Fruit fly (Drosophila melanogaster) whole organism, embryonic: ENCODE measurements around the gene Arr1.
A peak's percentile ranks its signal among the peaks of the same experiment; 100 is the strongest.

Source experiments
- B-H2 ChIP-seq: fragments of 200-800 bp; sonication (Bioruptor generic); optimal IDR thresholded peaks from 2 replicates; lab custom pipeline; 2018; ENCODE audit warnings: missing biosample characterization, mild to moderate bottlenecking, missing genetic modification characterization
- Bdp1 ChIP-seq: fragments of 200-800 bp; sonication (Bioruptor generic); optimal IDR thresholded peaks from 3 replicates; lab custom pipeline; 2016; ENCODE audit warnings: missing biosample characterization, missing genetic modification characterization
- Bgb ChIP-seq: fragments of 200-800 bp; sonication (Bioruptor generic); IDR thresholded peaks from 2 replicates; pipeline ENCODE4 v1.3.6; 2022; ENCODE audit warnings: missing biosample characterization, missing genetic modification characterization; ENCODE audit not compliant: partially characterized antibody
- CG10147 ChIP-seq: fragments of 200-800 bp; sonication (Bioruptor generic); optimal IDR thresholded peaks from 2 replicates; lab custom pipeline; 2019; ENCODE audit warnings: missing biosample characterization, mild to moderate bottlenecking, missing genetic modification characterization, moderate library complexity
- CG11504 ChIP-seq: fragments of 200-800 bp; sonication (Bioruptor generic); optimal IDR thresholded peaks from 3 replicates; lab custom pipeline; 2019; ENCODE audit warnings: missing biosample characterization, mild to moderate bottlenecking, missing genetic modification characterization, moderate library complexity
- CG12299 ChIP-seq: fragments of 200-800 bp; sonication (Bioruptor generic); optimal IDR thresholded peaks from 2 replicates; lab custom pipeline; 2018; ENCODE audit warnings: missing biosample characterization, mild to moderate bottlenecking, missing genetic modification characterization
- CG12659 ChIP-seq: fragments of 200-800 bp; sonication (Bioruptor generic); optimal IDR thresholded peaks from 3 replicates; lab custom pipeline; 2017; ENCODE audit warnings: mild to moderate bottlenecking, missing biosample characterization, missing genetic modification reagents, missing genetic modification characterization
- CG16779 ChIP-seq: fragments of 200-800 bp; sonication (Bioruptor generic); IDR thresholded peaks from 2 replicates; pipeline ENCODE4 v1.3.6; 2022; ENCODE audit warnings: missing biosample characterization, missing genetic modification characterization
- CG2120 ChIP-seq: fragments of 200-800 bp; sonication (Bioruptor generic); optimal IDR thresholded peaks from 3 replicates; lab custom pipeline; 2016; ENCODE audit warnings: missing biosample characterization, missing genetic modification characterization
- CG30403 ChIP-seq: fragments of 200-800 bp; sonication (Bioruptor generic); optimal IDR thresholded peaks from 3 replicates; lab custom pipeline; 2016; ENCODE audit warnings: missing biosample characterization, missing genetic modification characterization
- CG31365 ChIP-seq: fragments of 200-800 bp; sonication (Bioruptor generic); optimal IDR thresholded peaks from 2 replicates; lab custom pipeline; 2018; ENCODE audit warnings: missing biosample characterization, mild to moderate bottlenecking, missing genetic modification characterization
- CG3281 ChIP-seq: fragments of 200-800 bp; sonication (Bioruptor generic); optimal IDR thresholded peaks from 3 replicates; lab custom pipeline; 2017; ENCODE audit warnings: missing biosample characterization, mild to moderate bottlenecking, missing genetic modification characterization
- CG4282 ChIP-seq: fragments of 200-800 bp; sonication (Bioruptor generic); optimal IDR thresholded peaks from 2 replicates; lab custom pipeline; 2016; ENCODE audit warnings: missing biosample characterization, missing genetic modification characterization
- CG4424 ChIP-seq: fragments of 200-800 bp; sonication (Bioruptor generic); optimal IDR thresholded peaks from 3 replicates; lab custom pipeline; 2016; ENCODE audit warnings: missing biosample characterization, missing genetic modification characterization
- CG5180 ChIP-seq: fragments of 200-800 bp; sonication (Bioruptor generic); optimal IDR thresholded peaks from 3 replicates; lab custom pipeline; 2017; ENCODE audit warnings: missing biosample characterization, missing genetic modification characterization, mild to moderate bottlenecking, moderate library complexity, missing genetic modification reagents
- CG6175 ChIP-seq: fragments of 200-800 bp; sonication (Bioruptor generic); IDR thresholded peaks from 3 replicates; pipeline ENCODE4 v1.3.6; 2022; ENCODE audit warnings: missing biosample characterization, missing genetic modification characterization
- CG6689 ChIP-seq: fragments of 200-800 bp; sonication (Bioruptor generic); IDR thresholded peaks from 2 replicates; pipeline ENCODE4 v1.3.6; 2022; ENCODE audit warnings: missing biosample characterization, missing genetic modification characterization
- CG6854 ChIP-seq: fragments of 200-800 bp; sonication (Bioruptor generic); optimal IDR thresholded peaks from 3 replicates; lab custom pipeline; 2017; ENCODE audit warnings: missing biosample characterization, mild to moderate bottlenecking, missing genetic modification characterization
- CG7745 ChIP-seq: fragments of 200-800 bp; sonication (Bioruptor generic); optimal IDR thresholded peaks from 2 replicates; lab custom pipeline; 2018; ENCODE audit warnings: missing biosample characterization, mild to moderate bottlenecking, missing genetic modification characterization, moderate library complexity
- CG9437 ChIP-seq: fragments of 200-800 bp; sonication (Bioruptor generic); optimal IDR thresholded peaks from 2 replicates; lab custom pipeline; 2018; ENCODE audit warnings: missing biosample characterization, mild to moderate bottlenecking, missing genetic modification characterization
- CG9817 ChIP-seq: fragments of 200-800 bp; sonication (Bioruptor generic); optimal IDR thresholded peaks from 2 replicates; lab custom pipeline; 2018; ENCODE audit warnings: missing biosample characterization, mild to moderate bottlenecking, missing genetic modification characterization, moderate library complexity
- CTCF ChIP-seq: fragments of 200-800 bp; sonication (Bioruptor generic); optimal IDR thresholded peaks from 2 replicates; lab custom pipeline; 2017; ENCODE audit warnings: missing biosample characterization, mild to moderate bottlenecking, missing genetic modification characterization, moderate library complexity
- Dek ChIP-seq: fragments of 200-800 bp; sonication (Bioruptor generic); optimal IDR thresholded peaks from 3 replicates; lab custom pipeline; 2019; ENCODE audit warnings: missing biosample characterization, mild to moderate bottlenecking, missing genetic modification characterization, moderate library complexity
- Dip2 ChIP-seq: fragments of 200-800 bp; sonication (Bioruptor generic); IDR thresholded peaks from 2 replicates; pipeline ENCODE4 v1.3.6; 2022; ENCODE audit warnings: missing biosample characterization, missing genetic modification characterization
- Drgx ChIP-seq: fragments of 200-800 bp; sonication (Bioruptor generic); IDR thresholded peaks from 2 replicates; pipeline ENCODE4 v1.3.6; 2022; ENCODE audit warnings: missing biosample characterization, missing genetic modification characterization
- Fer1 ChIP-seq: fragments of 200-800 bp; sonication (Bioruptor generic); optimal IDR thresholded peaks from 2 replicates; lab custom pipeline; 2017; ENCODE audit warnings: missing biosample characterization, mild to moderate bottlenecking, missing genetic modification characterization
- Fer3 ChIP-seq: fragments of 200-800 bp; sonication (Bioruptor generic); optimal IDR thresholded peaks from 2 replicates; lab custom pipeline; 2018; ENCODE audit warnings: missing biosample characterization, mild to moderate bottlenecking, missing genetic modification characterization, moderate library complexity
- HHEX ChIP-seq: fragments of 200-800 bp; sonication (Bioruptor generic); optimal IDR thresholded peaks from 3 replicates; lab custom pipeline; 2017; ENCODE audit warnings: missing biosample characterization, mild to moderate bottlenecking, missing genetic modification characterization, missing genetic modification reagents
- Med ChIP-seq: fragments of 200-800 bp; sonication (Bioruptor generic); peaks from one replicate; lab custom pipeline; 2016; ENCODE audit warnings: missing biosample characterization, missing genetic modification characterization, mild to moderate bottlenecking, inconsistent platforms, moderate library complexity
- NFAT ChIP-seq: fragments of 200-800 bp; sonication (Bioruptor generic); IDR thresholded peaks from 2 replicates; pipeline ENCODE4 v1.3.6; 2022; ENCODE audit warnings: missing biosample characterization, missing genetic modification characterization
- Nf-YC ChIP-seq: fragments of 200-800 bp; optimal IDR thresholded peaks from 3 replicates; lab custom pipeline; 2019; ENCODE audit warnings: missing biosample characterization, mild to moderate bottlenecking, missing genetic modification characterization, moderate library complexity
- Rfx ChIP-seq: fragments of 200-800 bp; sonication (Bioruptor generic); IDR thresholded peaks from 2 replicates; pipeline ENCODE4 v1.3.6; 2022; ENCODE audit warnings: missing biosample characterization, missing genetic modification characterization
- YL-1 ChIP-seq: fragments of 200-800 bp; sonication (Bioruptor generic); optimal IDR thresholded peaks from 3 replicates; lab custom pipeline; 2017; ENCODE audit warnings: missing biosample characterization, mild to moderate bottlenecking, missing genetic modification characterization
- bowl ChIP-seq: fragments of 200-800 bp; sonication (Bioruptor generic); IDR thresholded peaks from 2 replicates; pipeline ENCODE4 v1.3.6; 2022; ENCODE audit warnings: missing biosample characterization, missing genetic modification characterization
- exex ChIP-seq: fragments of 200-800 bp; sonication (Bioruptor generic); optimal IDR thresholded peaks from 4 replicates; lab custom pipeline; 2018; ENCODE audit warnings: missing biosample characterization, mild to moderate bottlenecking, missing genetic modification characterization, moderate library complexity
- fd96Cb ChIP-seq: fragments of 200-800 bp; sonication (Bioruptor generic); optimal IDR thresholded peaks from 2 replicates; lab custom pipeline; 2018; ENCODE audit warnings: missing biosample characterization, mild to moderate bottlenecking, missing genetic modification characterization, moderate library complexity
- ftz-f1 ChIP-seq: fragments of 200-800 bp; sonication (Bioruptor generic); optimal IDR thresholded peaks from 2 replicates; lab custom pipeline; 2016; ENCODE audit warnings: missing biosample characterization, missing genetic modification characterization
- gcm ChIP-seq: fragments of 200-800 bp; sonication (Bioruptor generic); optimal IDR thresholded peaks from 2 replicates; lab custom pipeline; 2019; ENCODE audit warnings: missing biosample characterization, mild to moderate bottlenecking, missing genetic modification characterization, moderate library complexity
- gem ChIP-seq: fragments of 200-800 bp; sonication (Bioruptor generic); optimal IDR thresholded peaks from 2 replicates; lab custom pipeline; 2019; ENCODE audit warnings: missing biosample characterization, mild to moderate bottlenecking, missing genetic modification characterization, moderate library complexity
- gfzf ChIP-seq: fragments of 200-800 bp; sonication (Bioruptor generic); optimal IDR thresholded peaks from 2 replicates; lab custom pipeline; 2016; ENCODE audit warnings: missing biosample characterization, mild to moderate bottlenecking, missing genetic modification characterization, moderate library complexity
- gro ChIP-seq: fragments of 200-800 bp; sonication (Bioruptor generic); optimal IDR thresholded peaks from 2 replicates; lab custom pipeline; 2016; ENCODE audit warnings: missing biosample characterization, missing genetic modification characterization
- hkb ChIP-seq, 2 experiments: fragments of 200-800 bp in 1 of 2; fragments of >200 bp in 1 of 2; sonication (Bioruptor generic) in 1 of 2; IDR thresholded peaks in 1 of 2; optimal IDR thresholded peaks in 1 of 2; 2 replicates each; pipeline versions ENCODE4 v1.3.6 to Lab custom; 2017 to 2022; ENCODE audit warnings: missing biosample characterization in 1 of 2, missing genetic modification characterization in 1 of 2
- lbe ChIP-seq: fragments of 200-800 bp; sonication (Bioruptor generic); optimal IDR thresholded peaks from 2 replicates; lab custom pipeline; 2016; ENCODE audit warnings: missing biosample characterization, mild to moderate bottlenecking, missing genetic modification characterization
- mam ChIP-seq: fragments of 200-800 bp; sonication (Bioruptor generic); optimal IDR thresholded peaks from 3 replicates; lab custom pipeline; 2016; ENCODE audit warnings: missing biosample characterization, missing genetic modification characterization
- nerfin-2 ChIP-seq: fragments of 200-800 bp; sonication (Bioruptor generic); IDR thresholded peaks from 2 replicates; pipeline ENCODE4 v1.3.6; 2022; ENCODE audit warnings: missing biosample characterization, missing genetic modification characterization; ENCODE audit not compliant: partially characterized antibody
- nom ChIP-seq: fragments of 200-800 bp; sonication (Bioruptor generic); optimal IDR thresholded peaks from 2 replicates; lab custom pipeline; 2017; ENCODE audit warnings: missing biosample characterization, missing genetic modification characterization, mild to moderate bottlenecking, moderate library complexity, missing genetic modification reagents
- pho ChIP-seq: fragments of 200-800 bp; sonication (Bioruptor generic); optimal IDR thresholded peaks from 2 replicates; lab custom pipeline; 2016; ENCODE audit warnings: missing biosample characterization, missing genetic modification characterization
- sob ChIP-seq: fragments of 200-800 bp; sonication (Bioruptor generic); IDR thresholded peaks from 2 replicates; pipeline ENCODE4 v1.3.6; 2022; ENCODE audit warnings: missing biosample characterization, missing genetic modification characterization
- sug ChIP-seq: fragments of 200-800 bp; optimal IDR thresholded peaks from 2 replicates; lab custom pipeline; 2019; ENCODE audit warnings: missing biosample characterization, mild to moderate bottlenecking, missing genetic modification characterization, moderate library complexity
- unpg ChIP-seq: fragments of 200-800 bp; sonication (Bioruptor generic); optimal IDR thresholded peaks from 3 replicates; lab custom pipeline; 2018; ENCODE audit warnings: missing biosample characterization, mild to moderate bottlenecking, missing genetic modification characterization, moderate library complexity

The Arr1 gene

DNA sequence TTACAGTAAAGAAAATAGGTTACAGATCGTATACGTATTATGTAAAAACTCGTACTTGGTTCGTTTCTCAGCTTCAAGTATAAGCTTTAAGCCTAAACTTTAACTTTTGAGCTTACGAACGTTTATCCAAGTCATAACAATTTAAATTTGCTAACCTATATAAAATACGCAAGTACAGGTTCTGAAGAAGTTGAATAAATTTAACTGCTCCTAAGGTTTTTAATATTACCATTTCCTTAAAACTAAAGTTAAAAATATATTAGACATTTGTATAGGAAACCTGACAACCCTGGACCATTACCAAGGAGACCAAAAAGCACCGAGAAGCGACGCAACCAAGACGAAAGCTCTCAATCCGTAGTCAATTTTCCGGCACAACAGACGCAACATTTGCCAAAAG is 41.6 kb downstream of the Arr1 start, which contains the start of gene CG5758 (continued):
- TF ChIP-seq CG2120 (GFP tag; lab: Kevin White, UChicago) (peak; percentile 67), CG9817 (peak; percentile 16), bowl (GFP tag; lab: Robert Waterston, UW) (no peak), CG6689 (GFP tag; lab: Robert Waterston, UW) (0 out of 2 replicates have a peak, but pooled peaks have one; percentile 6), Nf-YC (tag; lab: Kevin White, UChicago) (peak; percentile 5), unpg (GFP tag; lab: Kevin White, UChicago) (peak; percentile 38), CG12659 (peak; percentile 9), gcm (no peak), ftz-f1 (GFP tag; lab: Kevin White, UChicago) (peak; percentile 42), YL-1 (GFP tag; lab: Kevin White, UChicago) (no peak), CG12299 (peak; percentile 30), exex (tag; lab: Kevin White, UChicago) (peak; percentile 21), CG30403 (GFP tag; lab: Kevin White, UChicago) (peak; percentile 36), hkb (optimal IDR thresholded peaks at IDR 0.05; lab: Kevin White, UChicago) (no peak), hkb (GFP tag; IDR thresholded peaks at IDR 0.05; lab: Robert Waterston, UW) (peak; percentile 53; the same call in 1 of the 2 replicates), Dek (peak; percentile 45), Fer1 (GFP tag; lab: Kevin White, UChicago) (peak; percentile 36), B-H2 (GFP tag; lab: Kevin White, UChicago) (peak; percentile 31), CG16779 (GFP tag; lab: Robert Waterston, UW) (no peak), CG5180 (peak; percentile 57), CG4424 (GFP tag; lab: Kevin White, UChicago) (peak; percentile 11), HHEX (GFP tag; lab: Kevin White, UChicago) (peak; percentile 21), CG4282 (GFP tag; lab: Kevin White, UChicago) (no peak), Bgb (GFP tag; lab: Robert Waterston, UW) (peak; percentile 49; the same call in 1 of the 2 replicates), sob (GFP tag; lab: Robert Waterston, UW) (peak; percentile 23; the same call in 1 of the 2 replicates), gro (GFP tag; lab: Kevin White, UChicago) (peak; percentile 38), nerfin-2 (GFP tag; lab: Robert Waterston, UW) (no peak), CG7745 (tag; lab: Kevin White, UChicago) (no peak), Rfx (GFP tag; lab: Robert Waterston, UW) (peak; percentile 28; the same call in 1 of the 2 replicates), CG9437 (peak; percentile 24), CG6854 (GFP tag; lab: Kevin White, UChicago) (no peak), CG31365 (tag; lab: Kevin White, UChicago) (no peak), CG11504 (peak; percentile 59), nom (GFP tag; lab: Kevin White, UChicago) (no peak), lbe (GFP tag; lab: Kevin White, UChicago) (peak; percentile 0), gfzf (GFP tag; lab: Kevin White, UChicago) (peak; percentile 10), gem (tag; lab: Kevin White, UChicago) (peak; percentile 44), pho (GFP tag; lab: Kevin White, UChicago) (peak; percentile 22), Med (peak; percentile 91), Bdp1 (GFP tag; lab: Kevin White, UChicago) (no peak), CTCF (GFP tag; lab: Kevin White, UChicago) (peak; percentile 75), CG3281 (GFP tag; lab: Kevin White, UChicago) (peak; percentile 36), CG10147 (GFP tag; lab: Kevin White, UChicago) (peak; percentile 49), mam (peak; percentile 25), sug (tag; lab: Kevin White, UChicago) (peak; percentile 39), Drgx (GFP tag; lab: Robert Waterston, UW) (no peak), Fer3 (tag; lab: Kevin White, UChicago) (peak; percentile 12), Dip2 (no peak), fd96Cb (no peak), NFAT (GFP tag; lab: Robert Waterston, UW) (0 out of 2 replicates have a peak, but pooled peaks have one; percentile 10), CG6175 (GFP tag; lab: Robert Waterston, UW) (no peak)
